Worm (Caenorhabditis elegans) whole organism, young adult: ENCODE measurements around the gene fbxb-59.

ENCODE experiments used
- dox-1 ChIP-seq: fragments of 200-800 bp; sonication (Bioruptor generic); IDR thresholded peaks from 2 replicates; pipeline ENCODE4 v1.3.6; 2022; ENCODE audit warnings: missing genetic modification reagents, missing genetic modification characterization, missing compliant biosample characterization
- hrde-1 ChIP-seq: sonication (generic microtip); optimal IDR thresholded peaks from 2 replicates; lab custom pipeline; 2016; ENCODE audit warnings: missing genetic modification characterization, mild to moderate bottlenecking, missing compliant biosample characterization, moderate library complexity, missing genotype, missing genetic modification reagents, borderline replicate concordance
- nfyb-1 ChIP-seq: fragments of 200-800 bp; sonication (Bioruptor generic); IDR thresholded peaks from 2 replicates; pipeline ENCODE4 v1.3.6; 2022; ENCODE audit warnings: missing genetic modification reagents, missing genetic modification characterization, missing compliant biosample characterization
- unc-62 ChIP-seq: fragments of 150-350 bp; optimal IDR thresholded peaks from 2 replicates; lab custom pipeline; 2014; ENCODE audit warnings: missing biosample characterization, missing genetic modification reagents, missing genetic modification characterization

DNA sequence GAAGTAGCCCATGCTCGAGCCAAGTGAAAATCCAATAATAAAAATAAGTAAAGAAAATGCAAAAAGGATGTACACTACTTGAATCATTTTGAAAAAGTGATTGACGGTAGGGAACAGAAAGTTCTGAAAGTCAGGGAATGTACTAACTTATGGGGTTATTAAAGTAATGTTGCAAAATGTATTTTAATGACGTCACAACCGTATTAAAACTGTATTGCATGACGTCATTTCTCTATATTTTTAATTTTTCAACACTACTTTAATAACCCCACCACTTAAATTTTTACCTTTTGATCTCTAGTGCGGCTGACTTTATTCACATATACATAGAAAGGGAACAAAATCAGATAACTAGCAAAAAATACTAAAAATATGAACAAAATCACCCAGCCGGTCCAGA is 23.7 kb downstream of the fbxb-59 start:
- no peak for TF ChIP-seq hrde-1
- no peak for TF ChIP-seq dox-1 (GFP tag; lab: Robert Waterston, UW)
- TF ChIP-seq unc-62 (GFP tag; lab: Kevin White, UChicago), result no peak
- no peak for TF ChIP-seq nfyb-1 (GFP tag; lab: Robert Waterston, UW)
